Fruit fly (Drosophila melanogaster) whole organism, embryonic: ENCODE results near the gene Atf3.

Experiments used
- Bdp1 ChIP-seq: fragments of 200-800 bp; sonication (Bioruptor generic); optimal IDR thresholded peaks from 3 replicates; lab custom pipeline; 2016; ENCODE audit warnings: missing biosample characterization, missing genetic modification characterization
- Bteb2 ChIP-seq: fragments of 200-800 bp; sonication (Bioruptor generic); optimal IDR thresholded peaks from 2 replicates; lab custom pipeline; 2016; ENCODE audit warnings: missing biosample characterization, missing genetic modification characterization
- CG1024 ChIP-seq: fragments of 200-800 bp; sonication (Bioruptor generic); IDR thresholded peaks from 2 replicates; pipeline ENCODE4 v1.3.6; 2022; ENCODE audit warnings: missing biosample characterization, missing genetic modification characterization
- CG10267 ChIP-seq: fragments of 200-800 bp; sonication (Bioruptor generic); optimal IDR thresholded peaks from 2 replicates; lab custom pipeline; 2018; ENCODE audit warnings: missing biosample characterization, mild to moderate bottlenecking, missing genetic modification characterization, moderate library complexity
- CG10462 ChIP-seq: fragments of 200-800 bp; sonication (Bioruptor generic); optimal IDR thresholded peaks from 2 replicates; lab custom pipeline; 2016; ENCODE audit warnings: missing biosample characterization, missing genetic modification characterization
- CG10543 ChIP-seq: fragments of 200-800 bp; sonication (Bioruptor generic); optimal IDR thresholded peaks from 3 replicates; lab custom pipeline; 2017; ENCODE audit warnings: missing biosample characterization, mild to moderate bottlenecking, missing genetic modification characterization, moderate library complexity
- CG12659 ChIP-seq: fragments of 200-800 bp; sonication (Bioruptor generic); optimal IDR thresholded peaks from 3 replicates; lab custom pipeline; 2017; ENCODE audit warnings: mild to moderate bottlenecking, missing biosample characterization, missing genetic modification reagents, missing genetic modification characterization
- CG12942 ChIP-seq: fragments of 200-800 bp; sonication (Bioruptor generic); optimal IDR thresholded peaks from 3 replicates; lab custom pipeline; 2016; ENCODE audit warnings: missing biosample characterization, missing genetic modification characterization
- CG15073 ChIP-seq: fragments of 200-800 bp; sonication (Bioruptor generic); optimal IDR thresholded peaks from 2 replicates; lab custom pipeline; 2016; ENCODE audit warnings: missing biosample characterization, missing genetic modification characterization
- CG15696 ChIP-seq: fragments of 200-800 bp; sonication (Bioruptor generic); optimal IDR thresholded peaks from 2 replicates; lab custom pipeline; 2019; ENCODE audit warnings: missing biosample characterization, mild to moderate bottlenecking, missing genetic modification characterization, moderate library complexity
- CG1647 ChIP-seq: fragments of 200-800 bp; sonication (Bioruptor generic); optimal IDR thresholded peaks from 3 replicates; lab custom pipeline; 2016; ENCODE audit warnings: missing biosample characterization, missing genetic modification characterization
- CG2712 ChIP-seq: fragments of 200-800 bp; optimal IDR thresholded peaks from 3 replicates; lab custom pipeline; 2019; ENCODE audit warnings: missing biosample characterization, mild to moderate bottlenecking, missing genetic modification characterization, moderate library complexity
- CG34376 ChIP-seq: fragments of 200-800 bp; sonication (Bioruptor generic); optimal IDR thresholded peaks from 2 replicates; lab custom pipeline; 2018; ENCODE audit warnings: missing biosample characterization, mild to moderate bottlenecking, missing genetic modification characterization
- CG7556 ChIP-seq: fragments of 200-800 bp; sonication (Bioruptor generic); optimal IDR thresholded peaks from 2 replicates; lab custom pipeline; 2017; ENCODE audit warnings: missing biosample characterization, mild to moderate bottlenecking, missing genetic modification characterization
- CG8290 ChIP-seq, 3 experiments: fragments of 200-800 bp; sonication (Bioruptor generic); optimal IDR thresholded peaks; 2 replicates each; lab custom pipeline; 2016 to 2019; ENCODE audit warnings: missing biosample characterization in 3 of 3, missing genetic modification characterization in 3 of 3, mild to moderate bottlenecking in 2 of 3, moderate library complexity in 1 of 3
- CG9609 ChIP-seq: fragments of 200-800 bp; sonication (Bioruptor generic); optimal IDR thresholded peaks from 3 replicates; lab custom pipeline; 2016; ENCODE audit warnings: missing biosample characterization, missing genetic modification characterization
- Deaf1 ChIP-seq: fragments of 200-800 bp; optimal IDR thresholded peaks from 3 replicates; lab custom pipeline; 2019; ENCODE audit warnings: missing biosample characterization, mild to moderate bottlenecking, missing genetic modification characterization, moderate library complexity
- ERR ChIP-seq: fragments of 200-800 bp; sonication (Bioruptor generic); optimal IDR thresholded peaks from 2 replicates; lab custom pipeline; 2016; ENCODE audit warnings: missing biosample characterization, missing genetic modification characterization
- Ets65A ChIP-seq: fragments of 200-800 bp; sonication (Bioruptor generic); peaks from one replicate; lab custom pipeline; 2016; ENCODE audit warnings: missing biosample characterization, missing genetic modification characterization
- GATAe ChIP-seq: fragments of 200-800 bp; sonication (Bioruptor generic); conservative IDR thresholded peaks from 2 replicates; pipeline ENCODE4 v1.3.6; 2022; ENCODE audit warnings: missing biosample characterization, missing genetic modification characterization
- Lhr ChIP-seq: fragments of 200-800 bp; sonication (Bioruptor generic); optimal IDR thresholded peaks from 3 replicates; lab custom pipeline; 2017; ENCODE audit warnings: mild to moderate bottlenecking, missing biosample characterization, missing genetic modification reagents, missing genetic modification characterization
- Med ChIP-seq: fragments of 200-800 bp; sonication (Bioruptor generic); peaks from one replicate; lab custom pipeline; 2016; ENCODE audit warnings: missing biosample characterization, missing genetic modification characterization, mild to moderate bottlenecking, inconsistent platforms, moderate library complexity
- NFAT ChIP-seq: fragments of 200-800 bp; sonication (Bioruptor generic); IDR thresholded peaks from 2 replicates; pipeline ENCODE4 v1.3.6; 2022; ENCODE audit warnings: missing biosample characterization, missing genetic modification characterization
- Nf-YB ChIP-seq: fragments of 200-800 bp; sonication (Bioruptor generic); optimal IDR thresholded peaks from 3 replicates; lab custom pipeline; 2019; ENCODE audit warnings: missing biosample characterization, mild to moderate bottlenecking, missing genetic modification characterization, moderate library complexity
- Nf-YC ChIP-seq: fragments of 200-800 bp; optimal IDR thresholded peaks from 3 replicates; lab custom pipeline; 2019; ENCODE audit warnings: missing biosample characterization, mild to moderate bottlenecking, missing genetic modification characterization, moderate library complexity
- Optix ChIP-seq: fragments of 200-800 bp; sonication (Bioruptor generic); IDR thresholded peaks from 3 replicates; pipeline ENCODE4 v1.3.6; 2022; ENCODE audit warnings: missing biosample characterization, missing genetic modification characterization
- Vsx1 ChIP-seq: fragments of 200-800 bp; sonication (Bioruptor generic); optimal IDR thresholded peaks from 2 replicates; lab custom pipeline; 2017; ENCODE audit warnings: missing biosample characterization, mild to moderate bottlenecking, missing genetic modification characterization, missing genetic modification reagents
- abd-A ChIP-seq: fragments of 200-800 bp; sonication (Bioruptor generic); optimal IDR thresholded peaks from 3 replicates; lab custom pipeline; 2019; ENCODE audit warnings: missing biosample characterization, mild to moderate bottlenecking, missing genetic modification characterization, moderate library complexity
- ash1 ChIP-seq: fragments of 200-800 bp; sonication (Bioruptor generic); optimal IDR thresholded peaks from 2 replicates; lab custom pipeline; 2018; ENCODE audit warnings: missing biosample characterization, mild to moderate bottlenecking, missing genetic modification characterization
- az2 ChIP-seq: fragments of 200-800 bp; sonication (Bioruptor generic); optimal IDR thresholded peaks from 3 replicates; lab custom pipeline; 2016; ENCODE audit warnings: missing biosample characterization, missing genetic modification characterization
- bbx ChIP-seq: fragments of 200-800 bp; sonication (Bioruptor generic); IDR thresholded peaks from 2 replicates; pipeline ENCODE4 v1.3.6; 2022; ENCODE audit warnings: missing biosample characterization, missing genetic modification characterization; ENCODE audit not compliant: partially characterized antibody
- chinmo ChIP-seq: fragments of 200-800 bp; sonication (Bioruptor generic); IDR thresholded peaks from 4 replicates; pipeline ENCODE4 v1.3.6; 2022; ENCODE audit warnings: missing biosample characterization, missing genetic modification characterization; ENCODE audit not compliant: partially characterized antibody
- crol ChIP-seq: fragments of 200-800 bp; sonication (Bioruptor generic); IDR thresholded peaks from 2 replicates; pipeline ENCODE4 v1.3.6; 2022; ENCODE audit warnings: missing biosample characterization, missing genetic modification characterization
- exex ChIP-seq: fragments of 200-800 bp; sonication (Bioruptor generic); optimal IDR thresholded peaks from 4 replicates; lab custom pipeline; 2018; ENCODE audit warnings: missing biosample characterization, mild to moderate bottlenecking, missing genetic modification characterization, moderate library complexity
- eyg ChIP-seq: fragments of 200-800 bp; sonication (Bioruptor generic); optimal IDR thresholded peaks from 3 replicates; lab custom pipeline; 2016; ENCODE audit warnings: missing biosample characterization, missing genetic modification characterization
- fd3F ChIP-seq: fragments of 200-800 bp; sonication (Bioruptor generic); optimal IDR thresholded peaks from 2 replicates; lab custom pipeline; 2018; ENCODE audit warnings: missing biosample characterization, mild to moderate bottlenecking, missing genetic modification characterization, moderate library complexity
- grn ChIP-seq: fragments of 200-800 bp; sonication (Bioruptor generic); optimal IDR thresholded peaks from 3 replicates; lab custom pipeline; 2017; ENCODE audit warnings: missing biosample characterization, missing genetic modification characterization
- insv ChIP-seq, 2 experiments: fragments of 200-800 bp; sonication (Bioruptor generic); optimal IDR thresholded peaks; 3 replicates each; lab custom pipeline; 2016 to 2018; ENCODE audit warnings: missing biosample characterization in 2 of 2, missing genetic modification characterization in 2 of 2
- kay ChIP-seq: fragments of 200-800 bp; sonication (Bioruptor generic); optimal IDR thresholded peaks from 2 replicates; lab custom pipeline; 2016; ENCODE audit warnings: missing biosample characterization, missing genetic modification characterization
- lilli ChIP-seq: fragments of 200-800 bp; sonication (Bioruptor generic); optimal IDR thresholded peaks from 3 replicates; lab custom pipeline; 2016; ENCODE audit warnings: missing biosample characterization, missing genetic modification characterization
- nom ChIP-seq: fragments of 200-800 bp; sonication (Bioruptor generic); optimal IDR thresholded peaks from 2 replicates; lab custom pipeline; 2017; ENCODE audit warnings: missing biosample characterization, missing genetic modification characterization, mild to moderate bottlenecking, moderate library complexity, missing genetic modification reagents
- oc ChIP-seq: fragments of 200-800 bp; sonication (Bioruptor generic); optimal IDR thresholded peaks from 2 replicates; lab custom pipeline; 2018; ENCODE audit warnings: missing biosample characterization, mild to moderate bottlenecking, missing genetic modification characterization, moderate library complexity
- pzg ChIP-seq: fragments of 200-800 bp; sonication (Bioruptor generic); optimal IDR thresholded peaks from 3 replicates; lab custom pipeline; 2018; ENCODE audit warnings: missing biosample characterization, mild to moderate bottlenecking, missing genetic modification characterization, moderate library complexity
- sob ChIP-seq: fragments of 200-800 bp; sonication (Bioruptor generic); IDR thresholded peaks from 2 replicates; pipeline ENCODE4 v1.3.6; 2022; ENCODE audit warnings: missing biosample characterization, missing genetic modification characterization
- sug ChIP-seq: fragments of 200-800 bp; optimal IDR thresholded peaks from 2 replicates; lab custom pipeline; 2019; ENCODE audit warnings: missing biosample characterization, mild to moderate bottlenecking, missing genetic modification characterization, moderate library complexity
- tap ChIP-seq: fragments of 200-800 bp; optimal IDR thresholded peaks from 3 replicates; lab custom pipeline; 2019; ENCODE audit warnings: missing biosample characterization, mild to moderate bottlenecking, missing genetic modification characterization, moderate library complexity
- zen ChIP-seq: fragments of 200-800 bp; sonication (Bioruptor generic); optimal IDR thresholded peaks from 3 replicates; lab custom pipeline; 2018; ENCODE audit warnings: missing biosample characterization, mild to moderate bottlenecking, missing genetic modification characterization, moderate library complexity

Atf3 gene

DNA sequence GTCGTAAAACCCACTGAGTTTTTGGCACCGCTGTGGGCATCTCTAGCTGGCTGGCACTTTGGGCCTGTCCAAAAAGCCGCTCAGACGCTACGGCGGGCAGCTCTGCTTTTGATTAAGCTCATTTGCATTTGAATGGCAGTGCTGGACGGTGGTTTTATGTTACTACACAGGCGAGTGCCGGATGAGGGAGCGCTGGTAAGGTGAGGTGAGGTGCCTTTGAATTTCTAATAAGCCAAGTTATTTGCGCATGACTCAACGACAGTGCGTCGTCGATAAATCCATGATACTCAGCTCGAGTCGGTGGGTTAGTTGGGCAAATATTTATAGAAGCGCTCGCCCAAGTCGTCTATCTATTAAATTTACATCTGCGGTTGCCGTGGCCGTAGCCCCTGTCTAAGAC is 9.2 kb upstream of the Atf3 start (continued):
- TF ChIP-seq CG15073 (GFP tag; lab: Kevin White, UChicago) (no peak), CG9609 (GFP tag; lab: Kevin White, UChicago) (no peak), CG2712 (tag; lab: Kevin White, UChicago) (no peak), abd-A (tag; lab: Kevin White, UChicago) (peak; percentile 81), CG10267 (tag; lab: Kevin White, UChicago) (no peak), eyg (GFP tag; lab: Kevin White, UChicago) (no peak), zen (no peak), insv (GFP tag; optimal IDR thresholded peaks at IDR 0.05; lab: Kevin White, UChicago) (no peak), Ets65A (GFP tag; lab: Kevin White, UChicago) (no peak), CG7556 (no peak), az2 (GFP tag; lab: Kevin White, UChicago) (no peak), bbx (no peak), Med (GFP tag; lab: Kevin White, UChicago) (peak; percentile 50), CG10543 (GFP tag; lab: Kevin White, UChicago) (peak; percentile 2), pzg (GFP tag; lab: Kevin White, UChicago) (no peak), CG10462 (GFP tag; lab: Kevin White, UChicago) (no peak), chinmo (GFP tag; lab: Robert Waterston, UW) (peak; percentile 85), Deaf1 (tag; lab: Kevin White, UChicago) (no peak), Optix (GFP tag; lab: Robert Waterston, UW) (no peak), nom (no peak), Lhr (GFP tag; lab: Kevin White, UChicago) (no peak), fd3F (GFP tag; lab: Kevin White, UChicago) (no peak), CG1647 (GFP tag; lab: Kevin White, UChicago) (no peak), oc (peak; percentile 70), CG1024 (GFP tag; lab: Robert Waterston, UW) (no peak), NFAT (GFP tag; lab: Robert Waterston, UW) (no peak), Vsx1 (GFP tag; lab: Kevin White, UChicago) (peak; percentile 11)

DNA sequence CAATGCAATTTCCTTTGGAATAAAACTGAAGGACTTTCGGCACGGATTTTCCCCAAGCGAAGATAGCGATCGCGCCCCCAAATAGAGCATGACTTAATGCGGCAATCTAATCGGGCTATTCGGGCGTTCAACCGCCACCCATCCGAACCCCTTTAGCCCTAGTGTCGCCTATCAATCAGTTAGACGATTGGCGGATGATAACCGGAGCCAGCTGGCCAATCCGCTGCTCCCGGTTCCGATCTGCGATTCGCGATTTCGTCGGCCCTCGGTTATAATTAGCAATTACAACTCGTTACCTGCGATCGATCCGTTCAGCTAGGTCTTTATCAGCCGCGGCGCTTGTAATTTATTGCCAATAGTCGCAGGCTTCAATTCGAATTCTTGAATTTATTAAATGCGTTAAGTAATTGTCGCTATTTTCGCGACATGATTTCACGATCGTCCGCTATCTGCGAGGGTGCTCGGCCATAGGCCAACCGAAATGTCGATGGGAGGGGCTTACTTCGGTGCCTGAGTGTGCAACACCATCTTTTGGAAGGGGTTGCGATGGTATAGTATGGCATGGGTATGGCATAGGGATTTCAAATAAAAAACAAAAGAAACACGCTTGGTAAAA is 8.0 kb upstream of the Atf3 start:
- peak; percentile 51; the same call in 1 of the 2 replicates for TF ChIP-seq GATAe (GFP tag; lab: Robert Waterston, UW)
- TF ChIP-seq CG12659 (GFP tag; lab: Kevin White, UChicago), result no peak
- peak; percentile 73 for TF ChIP-seq grn (GFP tag; lab: Kevin White, UChicago)
- peak; percentile 72 for TF ChIP-seq Deaf1 (tag; lab: Kevin White, UChicago)
- peak; percentile 88 for TF ChIP-seq exex
- TF ChIP-seq Bteb2 (GFP tag; lab: Kevin White, UChicago), result no peak
- peak; percentile 91 for TF ChIP-seq Nf-YB (GFP tag; lab: Kevin White, UChicago)
- TF ChIP-seq sob, result no peak
- peak; percentile 90 for TF ChIP-seq Nf-YC (tag; lab: Kevin White, UChicago)
- TF ChIP-seq sug, result peak; percentile 45

DNA sequence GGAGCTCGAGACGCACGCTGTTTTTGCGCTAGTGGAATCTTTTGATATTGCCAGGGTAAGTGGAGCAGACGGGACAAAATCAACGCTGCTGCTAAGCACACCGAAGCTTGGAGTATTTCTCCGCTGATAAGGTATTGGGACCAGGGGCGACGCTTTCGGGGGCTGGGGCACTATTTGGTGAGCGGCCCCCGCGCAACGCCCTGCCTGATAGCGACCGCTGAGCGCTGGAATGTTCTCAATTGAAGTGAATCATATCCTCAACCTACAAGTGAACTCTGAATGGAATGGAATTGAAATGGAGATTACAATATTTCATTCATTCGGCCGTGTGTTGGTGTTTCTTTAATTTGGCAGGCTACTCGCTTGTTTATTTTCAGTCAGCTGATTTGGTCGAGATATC is 7.3 kb upstream of the Atf3 start:
- peak; percentile 35 for TF ChIP-seq kay (GFP tag; lab: Kevin White, UChicago)
- no peak for TF ChIP-seq CG12942
- TF ChIP-seq CG15696 (tag; lab: Kevin White, UChicago), result no peak
- peak; percentile 27 for TF ChIP-seq sug
- no peak for TF ChIP-seq CG8290 (GFP tag; optimal IDR thresholded peaks at IDR 0.05; lab: Kevin White, UChicago)
- peak in 1 of 2 experiments; percentile 10 for TF ChIP-seq CG8290 (tag; optimal IDR thresholded peaks at IDR 0.05; lab: Kevin White, UChicago)
- 0 out of 4 replicates have a peak, but pooled peaks have one; percentile 20 for TF ChIP-seq chinmo (GFP tag; lab: Robert Waterston, UW)
- TF ChIP-seq NFAT (GFP tag; lab: Robert Waterston, UW), result 0 out of 2 replicates have a peak, but pooled peaks have one; percentile 25
- TF ChIP-seq tap (tag; lab: Kevin White, UChicago), result no peak
- no peak for TF ChIP-seq Bdp1 (GFP tag; lab: Kevin White, UChicago)
- TF ChIP-seq CG10267 (tag; lab: Kevin White, UChicago), result no peak
- TF ChIP-seq ash1 (GFP tag; lab: Kevin White, UChicago), result no peak
- TF ChIP-seq ERR (GFP tag; lab: Kevin White, UChicago), result peak; percentile 7
- no peak for TF ChIP-seq lilli (GFP tag; lab: Kevin White, UChicago)
- peak; percentile 36 for TF ChIP-seq CG34376 (GFP tag; lab: Kevin White, UChicago)
- TF ChIP-seq crol (GFP tag; lab: Robert Waterston, UW), result peak; percentile 92
